Worm (Caenorhabditis elegans) whole organism, L3 larva: ENCODE data around the gene msp-77.

Experiments used
- aly-2 ChIP-seq: fragments of 150-350 bp; optimal IDR thresholded peaks from 2 replicates; lab custom pipeline; 2014; ENCODE audit warnings: missing biosample characterization, missing genetic modification characterization
- daf-12 ChIP-seq: fragments of 150-350 bp; optimal IDR thresholded peaks from 2 replicates; lab custom pipeline; 2014; ENCODE audit warnings: missing biosample characterization, missing genetic modification reagents, missing genetic modification characterization
- elt-1 ChIP-seq: fragments of 150-350 bp; optimal IDR thresholded peaks from 2 replicates; lab custom pipeline; 2014; ENCODE audit warnings: missing biosample characterization, missing genetic modification characterization
- fkh-10 ChIP-seq: sonication (generic microtip); optimal IDR thresholded peaks from 2 replicates; lab custom pipeline; 2017; ENCODE audit warnings: missing biosample characterization, missing genetic modification reagents, missing genetic modification characterization
- fos-1 ChIP-seq: fragments of 150-350 bp; optimal IDR thresholded peaks from 2 replicates; lab custom pipeline; 2014; ENCODE audit warnings: missing biosample characterization, missing genetic modification characterization
- jun-1 ChIP-seq: fragments of 150-350 bp; optimal IDR thresholded peaks from 2 replicates; lab custom pipeline; 2014; ENCODE audit warnings: missing biosample characterization, missing genetic modification reagents, missing genetic modification characterization
- nhr-237 ChIP-seq: fragments of 150-350 bp; optimal IDR thresholded peaks from 2 replicates; lab custom pipeline; 2014; ENCODE audit warnings: missing biosample characterization, missing genetic modification characterization
- nhr-77 ChIP-seq: fragments of 150-350 bp; optimal IDR thresholded peaks from 2 replicates; lab custom pipeline; 2014; ENCODE audit warnings: missing biosample characterization, missing genetic modification characterization
- pha-4 ChIP-seq: fragments of 150-350 bp; optimal IDR thresholded peaks from 2 replicates; lab custom pipeline; 2014; ENCODE audit warnings: missing biosample characterization, missing genetic modification reagents, missing genetic modification characterization
- skn-1 ChIP-seq: fragments of 150-350 bp; optimal IDR thresholded peaks from 2 replicates; lab custom pipeline; 2014; ENCODE audit warnings: missing biosample characterization, missing genetic modification characterization
- snpc-4 ChIP-seq: fragments of 150-350 bp; optimal IDR thresholded peaks from 2 replicates; lab custom pipeline; 2014; ENCODE audit warnings: missing biosample characterization, missing genetic modification characterization

- TF ChIP-seq snpc-4: no peak
- no peak for TF ChIP-seq nhr-237 (tag; lab: Kevin White, UChicago)
- TF ChIP-seq nhr-77: no peak
- TF ChIP-seq daf-12 (tag; lab: Kevin White, UChicago): no peak
- TF ChIP-seq fos-1 (tag; lab: Kevin White, UChicago): no peak
- no peak for TF ChIP-seq aly-2 (tag; lab: Kevin White, UChicago)
- TF ChIP-seq fkh-10 (GFP tag; lab: Kevin White, UChicago): no peak
- no peak for TF ChIP-seq skn-1 (tag; lab: Kevin White, UChicago)
- no peak for TF ChIP-seq pha-4 (tag; lab: Kevin White, UChicago)
- TF ChIP-seq elt-1 (tag; lab: Kevin White, UChicago): no peak
- no peak for TF ChIP-seq jun-1 (tag; lab: Kevin White, UChicago)
Measured at ce11 chrIV:9858970-9859369, 35.5 kb upstream of the msp-77 start.
